Fruit fly (Drosophila melanogaster): ENCODE results near the gene Pli.

The Pli gene

dm6 chr3R:23931095-23931728 is 41.4 kb upstream of the Pli start, which contains the start of the genes Rpt2 and CG13599 (continued):
- TF ChIP-seq grau (tag; optimal IDR thresholded peaks at IDR 0.05), result peak; percentile 37
- TF ChIP-seq sens (GFP tag), result peak; percentile 12
- peak; percentile 41 for TF ChIP-seq CoRest (tag; optimal IDR thresholded peaks at IDR 0.05)
- TF ChIP-seq sug (tag; optimal IDR thresholded peaks at IDR 0.05), result peak; percentile 19
- TF ChIP-seq phol (tag; optimal IDR thresholded peaks at IDR 0.05), result peak; percentile 58
- no peak for TF ChIP-seq cg (GFP tag; optimal IDR thresholded peaks at IDR 0.05)
- peak; percentile 50 for TF ChIP-seq hbn (GFP tag; IDR thresholded peaks at IDR 0.05; ENCODE audit: partially characterized antibody)
- TF ChIP-seq Xbp1 (GFP tag; optimal IDR thresholded peaks at IDR 0.05), result peak; percentile 22
- TF ChIP-seq Sry-δ (GFP tag; optimal IDR thresholded peaks at IDR 0.05), result peak; percentile 75
- TF ChIP-seq run (tag; optimal IDR thresholded peaks at IDR 0.05), result no peak
- TF ChIP-seq CG3065 (GFP tag; optimal IDR thresholded peaks at IDR 0.05), result no peak
- TF ChIP-seq CG30403 (GFP tag; optimal IDR thresholded peaks at IDR 0.05), result peak; percentile 50
- peak; percentile 67 for TF ChIP-seq Dref (GFP tag; IDR thresholded peaks at IDR 0.05)
- TF ChIP-seq CG8089 (GFP tag; optimal IDR thresholded peaks at IDR 0.05), result no peak
- TF ChIP-seq CG3838 (GFP tag; optimal IDR thresholded peaks at IDR 0.05), result no peak
- TF ChIP-seq C15 (GFP tag; IDR thresholded peaks at IDR 0.05), result no peak
- peak; percentile 69 for TF ChIP-seq HmgZ (tag; optimal IDR thresholded peaks at IDR 0.05)
- peak in 1 of 3 experiments; percentile 22 for TF ChIP-seq lola (GFP tag; optimal IDR thresholded peaks at IDR 0.05)
- TF ChIP-seq tna (GFP tag; IDR thresholded peaks at IDR 0.05; ENCODE audit: partially characterized antibody), result no peak
- TF ChIP-seq CG12155 (GFP tag; optimal IDR thresholded peaks at IDR 0.05), result peak; percentile 14
- no peak for TF ChIP-seq br (optimal IDR thresholded peaks at IDR 0.05)
- TF ChIP-seq Ets65A (GFP tag), result no peak
- peak; percentile 37 for TF ChIP-seq CG9797 (GFP tag; optimal IDR thresholded peaks at IDR 0.05)
- peak; percentile 68 for TF ChIP-seq CG17568 (GFP tag; optimal IDR thresholded peaks at IDR 0.05)
- no peak for TF ChIP-seq grn (GFP tag; optimal IDR thresholded peaks at IDR 0.05)
- peak; percentile 64 for TF ChIP-seq BEAF-32 (GFP tag; optimal IDR thresholded peaks at IDR 0.05)
- TF ChIP-seq CHES-1-like (GFP tag; optimal IDR thresholded peaks at IDR 0.05), result peak; percentile 66
- peak in 1 of 2 experiments; percentile 13 for TF ChIP-seq Pdp1 (GFP tag; optimal IDR thresholded peaks at IDR 0.05)
- peak; percentile 69 for TF ChIP-seq CG17186 (GFP tag; optimal IDR thresholded peaks at IDR 0.05)
- TF ChIP-seq CG8944 (GFP tag; optimal IDR thresholded peaks at IDR 0.05), result no peak
- peak; percentile 63 for TF ChIP-seq CG12391 (tag; optimal IDR thresholded peaks at IDR 0.05)
- TF ChIP-seq NC2β (GFP tag; optimal IDR thresholded peaks at IDR 0.05), result peak; percentile 14
- peak; percentile 66 for TF ChIP-seq Sin3A (optimal IDR thresholded peaks at IDR 0.05)
- peak in 1 of 2 experiments; percentile 60 for TF ChIP-seq tll (GFP tag; optimal IDR thresholded peaks at IDR 0.05)
- peak; percentile 50 for TF ChIP-seq CG15514 (GFP tag; optimal IDR thresholded peaks at IDR 0.05)
- no peak for TF ChIP-seq CG10565 (GFP tag; optimal IDR thresholded peaks at IDR 0.05)
- TF ChIP-seq CG11723 (GFP tag; optimal IDR thresholded peaks at IDR 0.05), result no peak
- peak; percentile 5 for TF ChIP-seq nerfin-1 (tag; optimal IDR thresholded peaks at IDR 0.05)
- TF ChIP-seq CG10431 (GFP tag; optimal IDR thresholded peaks at IDR 0.05), result no peak
- no peak for TF ChIP-seq hth (optimal IDR thresholded peaks at IDR 0.05)
- TF ChIP-seq CG42726 (GFP tag; IDR thresholded peaks at IDR 0.05; ENCODE audit: partially characterized antibody), result no peak
- peak; percentile 72 for TF ChIP-seq stwl (tag; optimal IDR thresholded peaks at IDR 0.05)
- no peak for TF ChIP-seq chif (GFP tag; optimal IDR thresholded peaks at IDR 0.05)
- no peak for TF ChIP-seq lmd (GFP tag; IDR thresholded peaks at IDR 0.05)
- no peak for TF ChIP-seq org-1 (GFP tag; optimal IDR thresholded peaks at IDR 0.05)
- TF ChIP-seq cad (GFP tag; optimal IDR thresholded peaks at IDR 0.05), result no peak
- TF ChIP-seq CG3995 (GFP tag; optimal IDR thresholded peaks at IDR 0.05), result peak; percentile 99
- TF ChIP-seq CG11398 (GFP tag; optimal IDR thresholded peaks at IDR 0.05), result no peak
- TF ChIP-seq CG2120 (GFP tag; optimal IDR thresholded peaks at IDR 0.05), result peak; percentile 44
- TF ChIP-seq zen (tag; optimal IDR thresholded peaks at IDR 0.05), result peak; percentile 36

Data from whole organism, embryonic.